Worm (Caenorhabditis elegans) whole organism, mixed stage, embryonic: ENCODE measurements around the gene T03F6.3.

Experiments used
- bed-3 ChIP-seq: fragments of 200-800 bp; sonication (Bioruptor generic); optimal IDR thresholded peaks from 3 replicates; lab custom pipeline; 2018; ENCODE audit warnings: mild to moderate bottlenecking, missing genetic modification characterization, moderate library complexity, missing compliant biosample characterization
- blmp-1 ChIP-seq: fragments of 150-350 bp; optimal IDR thresholded peaks from 2 replicates; lab custom pipeline; 2014; ENCODE audit warnings: missing biosample characterization, missing genetic modification characterization
- drap-1 ChIP-seq: fragments of 200-800 bp; sonication (Bioruptor generic); optimal IDR thresholded peaks from 3 replicates; lab custom pipeline; 2018; ENCODE audit warnings: mild to moderate bottlenecking, missing genetic modification characterization, missing compliant biosample characterization
- elt-3 ChIP-seq: fragments of 150-350 bp; optimal IDR thresholded peaks from 2 replicates; lab custom pipeline; 2014; ENCODE audit warnings: missing biosample characterization, missing genetic modification characterization
- lin-32 ChIP-seq: fragments of 200-800 bp; sonication (Bioruptor generic); optimal IDR thresholded peaks from 2 replicates; lab custom pipeline; 2018; ENCODE audit warnings: mild to moderate bottlenecking, missing genetic modification characterization, missing compliant biosample characterization
- mab-5 ChIP-seq: fragments of 150-350 bp; optimal IDR thresholded peaks from 2 replicates; lab custom pipeline; 2014; ENCODE audit warnings: missing biosample characterization, missing genetic modification characterization
- mep-1 ChIP-seq: fragments of 150-350 bp; optimal IDR thresholded peaks from 2 replicates; lab custom pipeline; 2017; ENCODE audit warnings: missing biosample characterization, missing genetic modification reagents, missing genetic modification characterization, inconsistent platforms
- nhr-12 ChIP-seq: fragments of 150-350 bp; optimal IDR thresholded peaks from 2 replicates; lab custom pipeline; 2014; ENCODE audit warnings: missing biosample characterization, missing genetic modification characterization
- nhr-237 ChIP-seq: fragments of 150-350 bp; optimal IDR thresholded peaks from 2 replicates; lab custom pipeline; 2014; ENCODE audit warnings: missing biosample characterization, missing genetic modification characterization
- nhr-28 ChIP-seq: fragments of 150-350 bp; optimal IDR thresholded peaks from 2 replicates; lab custom pipeline; 2014; ENCODE audit warnings: missing biosample characterization, missing genetic modification characterization
- sem-2 ChIP-seq: fragments of 200-800 bp; sonication (Bioruptor generic); optimal IDR thresholded peaks from 2 replicates; lab custom pipeline; 2018; ENCODE audit warnings: mild to moderate bottlenecking, missing genetic modification characterization, missing compliant biosample characterization
- snpc-4 ChIP-seq: fragments of 150-350 bp; optimal IDR thresholded peaks from 2 replicates; lab custom pipeline; 2014; ENCODE audit warnings: missing biosample characterization, missing genetic modification characterization
- unc-62 ChIP-seq: fragments of 150-350 bp; optimal IDR thresholded peaks from 2 replicates; lab custom pipeline; 2014; ENCODE audit warnings: missing biosample characterization, missing genetic modification reagents, missing genetic modification characterization
- zip-8 ChIP-seq: fragments of 150-350 bp; optimal IDR thresholded peaks from 2 replicates; lab custom pipeline; 2014; ENCODE audit warnings: missing biosample characterization, missing genetic modification characterization

ce11 chrIII:13402934-13403333 lies 13.7 kb downstream of the T03F6.3 start, which contains the start of gene mig-18:
- TF ChIP-seq nhr-12 (tag; lab: Kevin White, UChicago) (no peak), snpc-4 (tag; lab: Kevin White, UChicago) (no peak), nhr-237 (tag; lab: Kevin White, UChicago) (no peak), drap-1 (GFP tag; lab: Kevin White, UChicago) (no peak), zip-8 (tag; lab: Kevin White, UChicago) (no peak), unc-62 (GFP tag; lab: Kevin White, UChicago) (no peak), bed-3 (GFP tag; lab: Kevin White, UChicago) (no peak), lin-32 (no peak), mab-5 (no peak), mep-1 (tag; lab: Kevin White, UChicago) (no peak), sem-2 (no peak), elt-3 (tag; lab: Kevin White, UChicago) (no peak), nhr-28 (tag; lab: Kevin White, UChicago) (no peak), blmp-1 (tag; lab: Kevin White, UChicago) (no peak)
